Fruit fly (Drosophila melanogaster) whole organism, embryonic: ENCODE measurements around the gene CG34057.
"Not testable (repeated sequence)": the region's sequence is repeated elsewhere in the genome, so short reads cannot be mapped to it uniquely, and the experiment has no call there.

Source experiments
- CG10979 ChIP-seq: fragments of 200-800 bp; sonication (Bioruptor generic); optimal IDR thresholded peaks from 2 replicates; lab custom pipeline; 2018; ENCODE audit warnings: missing biosample characterization, mild to moderate bottlenecking, missing genetic modification characterization, moderate library complexity
- CG11695 ChIP-seq: fragments of 200-800 bp; sonication (Bioruptor generic); IDR thresholded peaks from 3 replicates; pipeline ENCODE4 v1.3.6; 2022; ENCODE audit warnings: missing biosample characterization, missing genetic modification characterization
- CG12071 ChIP-seq: fragments of 200-800 bp; sonication (Bioruptor generic); optimal IDR thresholded peaks from 3 replicates; lab custom pipeline; 2018; ENCODE audit warnings: missing biosample characterization, mild to moderate bottlenecking, missing genetic modification characterization
- CG12299 ChIP-seq: fragments of 200-800 bp; sonication (Bioruptor generic); optimal IDR thresholded peaks from 2 replicates; lab custom pipeline; 2018; ENCODE audit warnings: missing biosample characterization, mild to moderate bottlenecking, missing genetic modification characterization
- CG12391 ChIP-seq: fragments of 200-800 bp; sonication (Bioruptor generic); optimal IDR thresholded peaks from 3 replicates; lab custom pipeline; 2018; ENCODE audit warnings: missing biosample characterization, mild to moderate bottlenecking, missing genetic modification characterization, moderate library complexity
- CG12942 ChIP-seq: fragments of 200-800 bp; sonication (Bioruptor generic); optimal IDR thresholded peaks from 3 replicates; lab custom pipeline; 2016; ENCODE audit warnings: missing biosample characterization, missing genetic modification characterization
- CG15514 ChIP-seq: fragments of 200-800 bp; sonication (Bioruptor generic); optimal IDR thresholded peaks from 3 replicates; lab custom pipeline; 2017; ENCODE audit warnings: missing biosample characterization, missing genetic modification characterization, mild to moderate bottlenecking, moderate library complexity, missing genetic modification reagents
- CG15601 ChIP-seq: fragments of 200-800 bp; sonication (Bioruptor generic); optimal IDR thresholded peaks from 3 replicates; lab custom pipeline; 2019; ENCODE audit warnings: missing biosample characterization, mild to moderate bottlenecking, missing genetic modification characterization, moderate library complexity
- CG18011 ChIP-seq: fragments of 200-800 bp; sonication (Bioruptor generic); optimal IDR thresholded peaks from 2 replicates; lab custom pipeline; 2017; ENCODE audit warnings: missing biosample characterization, missing genetic modification characterization, mild to moderate bottlenecking, moderate library complexity, missing genotype
- CG3407 ChIP-seq: fragments of 200-800 bp; sonication (Bioruptor generic); optimal IDR thresholded peaks from 2 replicates; lab custom pipeline; 2018; ENCODE audit warnings: missing biosample characterization, mild to moderate bottlenecking, missing genetic modification characterization
- CG3847 ChIP-seq: fragments of 200-800 bp; sonication (Bioruptor generic); IDR thresholded peaks from 2 replicates; pipeline ENCODE4 v1.3.6; 2022; ENCODE audit warnings: missing biosample characterization, missing genetic modification characterization
- CG4282 ChIP-seq: fragments of 200-800 bp; sonication (Bioruptor generic); optimal IDR thresholded peaks from 2 replicates; lab custom pipeline; 2016; ENCODE audit warnings: missing biosample characterization, missing genetic modification characterization
- CG5245 ChIP-seq: fragments of 200-800 bp; sonication (Bioruptor generic); optimal IDR thresholded peaks from 3 replicates; lab custom pipeline; 2016; ENCODE audit warnings: missing biosample characterization, missing genetic modification characterization
- CG6175 ChIP-seq: fragments of 200-800 bp; sonication (Bioruptor generic); IDR thresholded peaks from 3 replicates; pipeline ENCODE4 v1.3.6; 2022; ENCODE audit warnings: missing biosample characterization, missing genetic modification characterization
- CG9932 ChIP-seq: fragments of 200-800 bp; sonication (Bioruptor generic); IDR thresholded peaks from 2 replicates; pipeline ENCODE4 v1.3.6; 2022; ENCODE audit warnings: missing biosample characterization, missing genetic modification characterization
- CTCF ChIP-seq: fragments of 200-800 bp; sonication (Bioruptor generic); optimal IDR thresholded peaks from 2 replicates; lab custom pipeline; 2017; ENCODE audit warnings: missing biosample characterization, mild to moderate bottlenecking, missing genetic modification characterization, moderate library complexity
- Ets65A ChIP-seq: fragments of 200-800 bp; sonication (Bioruptor generic); peaks from one replicate; lab custom pipeline; 2016; ENCODE audit warnings: missing biosample characterization, missing genetic modification characterization
- HLH4C ChIP-seq: fragments of 200-800 bp; sonication (Bioruptor generic); IDR thresholded peaks from 3 replicates; pipeline ENCODE4 v1.3.6; 2022; ENCODE audit warnings: missing biosample characterization, missing genetic modification characterization; ENCODE audit not compliant: partially characterized antibody
- HLHmδ ChIP-seq: fragments of 200-800 bp; sonication (Bioruptor generic); optimal IDR thresholded peaks from 2 replicates; lab custom pipeline; 2018; ENCODE audit warnings: missing biosample characterization, mild to moderate bottlenecking, missing genetic modification characterization, moderate library complexity
- Hsf ChIP-seq: fragments of 200-800 bp; sonication (Bioruptor generic); optimal IDR thresholded peaks from 3 replicates; lab custom pipeline; 2016; ENCODE audit warnings: missing biosample characterization, missing genetic modification characterization
- Kr ChIP-seq: fragments of 200-800 bp; sonication (Bioruptor generic); optimal IDR thresholded peaks from 2 replicates; lab custom pipeline; 2017; ENCODE audit warnings: missing biosample characterization, mild to moderate bottlenecking, missing genetic modification characterization
- NC2α ChIP-seq: fragments of 200-800 bp; sonication (Bioruptor generic); optimal IDR thresholded peaks from 2 replicates; lab custom pipeline; 2016; ENCODE audit warnings: missing biosample characterization, missing genetic modification characterization
- NFAT ChIP-seq: fragments of 200-800 bp; sonication (Bioruptor generic); IDR thresholded peaks from 2 replicates; pipeline ENCODE4 v1.3.6; 2022; ENCODE audit warnings: missing biosample characterization, missing genetic modification characterization
- Rfx ChIP-seq: fragments of 200-800 bp; sonication (Bioruptor generic); IDR thresholded peaks from 2 replicates; pipeline ENCODE4 v1.3.6; 2022; ENCODE audit warnings: missing biosample characterization, missing genetic modification characterization
- Tbp ChIP-seq: fragments of >200 bp; optimal IDR thresholded peaks from 2 replicates; lab custom pipeline; 2018; ENCODE audit warnings: missing biosample characterization, missing genetic modification characterization
- chif ChIP-seq, 2 experiments: fragments of 200-800 bp; sonication (Bioruptor generic); optimal IDR thresholded peaks; 3 replicates each; lab custom pipeline; 2016; ENCODE audit warnings: missing biosample characterization in 2 of 2, missing genetic modification characterization in 2 of 2
- crc ChIP-seq: fragments of 200-800 bp; sonication (Bioruptor generic); optimal IDR thresholded peaks from 2 replicates; lab custom pipeline; 2016; ENCODE audit warnings: missing biosample characterization, missing genetic modification characterization
- dan ChIP-seq: fragments of 200-800 bp; sonication (Bioruptor generic); IDR thresholded peaks from 2 replicates; pipeline ENCODE4 v1.3.6; 2022; ENCODE audit warnings: missing biosample characterization, missing genetic modification characterization
- disco-r ChIP-seq: fragments of 200-800 bp; sonication (Bioruptor generic); optimal IDR thresholded peaks from 2 replicates; lab custom pipeline; 2016; ENCODE audit warnings: missing biosample characterization, missing genetic modification characterization
- ftz-f1 ChIP-seq: fragments of 200-800 bp; sonication (Bioruptor generic); optimal IDR thresholded peaks from 2 replicates; lab custom pipeline; 2016; ENCODE audit warnings: missing biosample characterization, missing genetic modification characterization
- gcm ChIP-seq: fragments of 200-800 bp; sonication (Bioruptor generic); optimal IDR thresholded peaks from 2 replicates; lab custom pipeline; 2019; ENCODE audit warnings: missing biosample characterization, mild to moderate bottlenecking, missing genetic modification characterization, moderate library complexity
- hbn ChIP-seq: fragments of 200-800 bp; sonication (Bioruptor generic); IDR thresholded peaks from 2 replicates; pipeline ENCODE4 v1.3.6; 2022; ENCODE audit warnings: missing biosample characterization, missing genetic modification characterization; ENCODE audit not compliant: partially characterized antibody
- nau ChIP-seq: fragments of 200-800 bp; sonication (Bioruptor generic); optimal IDR thresholded peaks from 3 replicates; lab custom pipeline; 2017; ENCODE audit warnings: missing biosample characterization, mild to moderate bottlenecking, missing genetic modification characterization, missing genetic modification reagents
- nom ChIP-seq: fragments of 200-800 bp; sonication (Bioruptor generic); optimal IDR thresholded peaks from 2 replicates; lab custom pipeline; 2017; ENCODE audit warnings: missing biosample characterization, missing genetic modification characterization, mild to moderate bottlenecking, moderate library complexity, missing genetic modification reagents
- pita ChIP-seq: fragments of 200-800 bp; sonication (Bioruptor generic); optimal IDR thresholded peaks from 2 replicates; lab custom pipeline; 2017; ENCODE audit warnings: missing biosample characterization, mild to moderate bottlenecking, missing genetic modification characterization
- ro ChIP-seq: fragments of 200-800 bp; sonication (Bioruptor generic); IDR thresholded peaks from 2 replicates; pipeline ENCODE4 v1.3.6; 2022; ENCODE audit warnings: missing biosample characterization, missing genetic modification characterization
- salm ChIP-seq: fragments of 200-800 bp; sonication (Bioruptor generic); optimal IDR thresholded peaks from 2 replicates; lab custom pipeline; 2018; ENCODE audit warnings: missing biosample characterization, mild to moderate bottlenecking, missing genetic modification characterization
- so ChIP-seq: fragments of 200-800 bp; sonication (Bioruptor generic); IDR thresholded peaks from 3 replicates; pipeline ENCODE4 v1.3.6; 2022; ENCODE audit warnings: missing biosample characterization, missing genetic modification characterization
- ssp ChIP-seq: fragments of 200-800 bp; sonication (Bioruptor generic); IDR thresholded peaks from 2 replicates; pipeline ENCODE4 v1.3.6; 2022; ENCODE audit warnings: missing biosample characterization, missing genetic modification characterization
- stc ChIP-seq: fragments of 200-800 bp; sonication (Bioruptor generic); IDR thresholded peaks from 2 replicates; pipeline ENCODE4 v1.3.6; 2022; ENCODE audit warnings: missing biosample characterization, missing genetic modification characterization

The CG34057 gene

dm6 chr3L:857063-858015 is 39.8 kb upstream of the CG34057 start, which contains the start of gene dpr20 (continued):
- TF ChIP-seq Hsf (GFP tag; lab: Kevin White, UChicago) (peak; percentile 76), CG12071 (GFP tag; lab: Kevin White, UChicago) (peak; percentile 89), CG10979 (peak; percentile 38), chif (GFP tag; optimal IDR thresholded peaks at IDR 0.05; lab: Kevin White, UChicago) (peak; percentile 41 to 73), crc (GFP tag; lab: Kevin White, UChicago) (peak; percentile 55), CG12942 (GFP tag; lab: Kevin White, UChicago) (peak; percentile 59), CG18011 (GFP tag; lab: Kevin White, UChicago) (peak; percentile 40), CG9932 (peak; percentile 90), gcm (GFP tag; lab: Kevin White, UChicago) (peak; percentile 22), so (peak; percentile 79), NC2α (no peak), ssp (GFP tag; lab: Robert Waterston, UW) (peak; percentile 64), stc (GFP tag; lab: Robert Waterston, UW) (peak; percentile 90), CG3407 (peak; percentile 14), disco-r (GFP tag; lab: Kevin White, UChicago) (no peak), CG3847 (GFP tag; lab: Robert Waterston, UW) (peak; percentile 79), CG12391 (tag; lab: Kevin White, UChicago) (peak; percentile 72), ftz-f1 (GFP tag; lab: Kevin White, UChicago) (no peak), CG4282 (GFP tag; lab: Kevin White, UChicago) (peak; percentile 15), CG11695 (GFP tag; lab: Robert Waterston, UW) (peak; percentile 84), HLH4C (GFP tag; lab: Robert Waterston, UW) (no peak), CG12299 (peak; percentile 46), nom (GFP tag; lab: Kevin White, UChicago) (peak; percentile 59), CG6175 (GFP tag; lab: Robert Waterston, UW) (peak; percentile 81), dan (peak; percentile 64), CG15601 (peak; percentile 42), CG5245 (GFP tag; lab: Kevin White, UChicago) (peak; percentile 52), nau (GFP tag; lab: Kevin White, UChicago) (no peak), Ets65A (peak; percentile 96), hbn (no peak), NFAT (GFP tag; lab: Robert Waterston, UW) (peak; percentile 94), Tbp (GFP tag; lab: Kevin White, UChicago) (no peak)

- not testable (repeated sequence) for TF ChIP-seq HLHmδ; salm (tag; lab: Kevin White, UChicago); Kr (GFP tag; lab: Kevin White, UChicago)
These were observed 32.1 kb upstream of the CG34057 start, which contains the start of gene CG12502 for dm6 chr3L:865096-865495. TSS of gene CG12502 (plus strand) at chr3L:865396.

dm6 chr3L:868800-869199 is 28.4 kb upstream of the CG34057 start:
- peak; percentile 18 for TF ChIP-seq pita (GFP tag; lab: Kevin White, UChicago)
- peak; percentile 88 for TF ChIP-seq CG15514 (GFP tag; lab: Kevin White, UChicago)
- TF ChIP-seq Rfx (GFP tag; lab: Robert Waterston, UW) = no peak
- peak; percentile 88 for TF ChIP-seq CTCF (GFP tag; lab: Kevin White, UChicago)
- no peak for TF ChIP-seq ro (GFP tag; lab: Robert Waterston, UW)
- TF ChIP-seq, all 482 proteins: peak for 3
